Fruit fly (Drosophila melanogaster): ENCODE results near the gene yata.

The yata gene

DNA sequence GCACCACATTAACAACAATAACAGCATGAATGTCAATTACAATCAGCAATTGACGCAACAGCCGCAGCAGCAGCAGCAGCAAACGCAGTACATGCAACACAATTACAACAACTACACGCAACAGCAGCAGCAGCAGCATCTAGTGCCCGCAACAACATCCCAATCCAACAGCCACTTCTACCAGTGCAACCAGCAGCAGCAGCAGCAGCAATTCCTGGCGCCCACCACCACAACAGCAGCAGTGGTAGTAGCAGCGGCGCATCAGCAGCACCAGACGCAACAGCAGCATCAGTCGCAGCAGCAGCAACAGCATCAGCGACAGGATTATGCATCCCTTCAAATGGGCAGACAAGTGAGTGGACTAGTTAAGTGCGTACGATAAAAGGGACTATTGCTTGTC, 18.2 kb downstream of the yata start:
- TF ChIP-seq Dfd (GFP tag; optimal IDR thresholded peaks at IDR 0.05) (peak; percentile 91), sage (GFP tag; optimal IDR thresholded peaks at IDR 0.05) (no peak)

dm6 chr3R:29770930-29771329, 21.9 kb downstream of the yata start:
- TF ChIP-seq usp (GFP tag; optimal IDR thresholded peaks at IDR 0.05), result no peak
- no peak for TF ChIP-seq sv (GFP tag; optimal IDR thresholded peaks at IDR 0.05)
- no peak for TF ChIP-seq foxo (GFP tag; optimal IDR thresholded peaks at IDR 0.05)
- TF ChIP-seq CG9705 (GFP tag; optimal IDR thresholded peaks at IDR 0.05), result no peak
- TF ChIP-seq Hr83 (GFP tag; optimal IDR thresholded peaks at IDR 0.05; ENCODE audit: poor library complexity, severe bottlenecking), result no peak
- no peak for TF ChIP-seq brk (GFP tag; optimal IDR thresholded peaks at IDR 0.05)
- TF ChIP-seq Hr78 (GFP tag; optimal IDR thresholded peaks at IDR 0.05), result no peak
- TF ChIP-seq Dfd (GFP tag; optimal IDR thresholded peaks at IDR 0.05), result no peak
- no peak for TF ChIP-seq Mio (GFP tag; optimal IDR thresholded peaks at IDR 0.05)
- no peak for TF ChIP-seq Myc (optimal IDR thresholded peaks at IDR 0.05)
- no peak for TF ChIP-seq HLH106 (tag; optimal IDR thresholded peaks at IDR 0.05)
- TF ChIP-seq OdsH (GFP tag; optimal IDR thresholded peaks at IDR 0.05), result no peak
- TF ChIP-seq sage (GFP tag; optimal IDR thresholded peaks at IDR 0.05), result no peak
- TF ChIP-seq N (GFP tag; optimal IDR thresholded peaks at IDR 0.05), result no peak

DNA sequence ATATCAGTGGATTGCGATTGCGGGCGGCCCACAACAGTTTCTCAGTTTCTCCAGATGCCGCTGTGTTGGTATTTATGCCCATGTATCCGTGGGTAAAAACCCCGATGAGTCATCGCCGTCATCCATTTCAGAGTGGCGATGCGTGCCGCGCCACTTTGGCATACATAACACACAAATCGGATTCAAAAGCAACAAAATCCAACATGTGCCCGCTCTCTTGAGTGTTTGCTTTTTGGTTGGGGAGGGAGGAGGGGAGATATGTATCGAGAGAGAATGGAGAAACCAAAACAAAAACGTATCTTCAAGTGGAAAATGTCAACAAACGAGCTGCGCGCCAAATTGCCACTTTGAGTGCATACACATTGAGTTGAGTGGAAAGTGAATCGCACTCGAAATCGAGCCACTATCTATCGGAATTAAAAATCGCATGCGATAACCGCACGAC, 22.6 kb downstream of the yata start:
- no peak for TF ChIP-seq ey (GFP tag; optimal IDR thresholded peaks at IDR 0.05)
- no peak for TF ChIP-seq Rel (GFP tag; optimal IDR thresholded peaks at IDR 0.05)
- TF ChIP-seq Rel (tag; optimal IDR thresholded peaks at IDR 0.05), result peak; percentile 82
- peak; percentile 45 for TF ChIP-seq CrebA (GFP tag; optimal IDR thresholded peaks at IDR 0.05; ENCODE audit: borderline replicate concordance)
- no peak for TF ChIP-seq Abd-B (GFP tag; optimal IDR thresholded peaks at IDR 0.05)
- TF ChIP-seq dmrt93B (GFP tag; optimal IDR thresholded peaks at IDR 0.05), result no peak

dm6 chr3R:29772090-29772794, 23.2 kb downstream of the yata start:
- no peak for TF ChIP-seq rgr (GFP tag; optimal IDR thresholded peaks at IDR 0.05)
- TF ChIP-seq CG9705 (GFP tag; optimal IDR thresholded peaks at IDR 0.05), result peak; percentile 47
- no peak for TF ChIP-seq Jra (GFP tag; optimal IDR thresholded peaks at IDR 0.05)
- TF ChIP-seq Rel (GFP tag; optimal IDR thresholded peaks at IDR 0.05), result no peak
- TF ChIP-seq Rel (tag; optimal IDR thresholded peaks at IDR 0.05), result no peak
- TF ChIP-seq ey (GFP tag; optimal IDR thresholded peaks at IDR 0.05), result no peak
- TF ChIP-seq Hr83 (GFP tag; optimal IDR thresholded peaks at IDR 0.05; ENCODE audit: poor library complexity, severe bottlenecking), result peak; percentile 55
- TF ChIP-seq Vsx2 (GFP tag; optimal IDR thresholded peaks at IDR 0.05; ENCODE audit: partially characterized antibody), result peak; percentile 32
- no peak for TF ChIP-seq usp (GFP tag; optimal IDR thresholded peaks at IDR 0.05)
- TF ChIP-seq dl (GFP tag; optimal IDR thresholded peaks at IDR 0.05; ENCODE audit: insufficient read depth in 1 of 2, partially characterized antibody in 2 of 2), result peak; percentile 91 to 92
- peak; percentile 70 for TF ChIP-seq dmrt93B (GFP tag; optimal IDR thresholded peaks at IDR 0.05)
- no peak for TF ChIP-seq N (GFP tag; optimal IDR thresholded peaks at IDR 0.05)
- TF ChIP-seq Dif (GFP tag; optimal IDR thresholded peaks at IDR 0.05; ENCODE audit: partially characterized antibody), result peak; percentile 93
- TF ChIP-seq br (GFP tag; optimal IDR thresholded peaks at IDR 0.05), result peak; percentile 2
- TF ChIP-seq psq (GFP tag; optimal IDR thresholded peaks at IDR 0.05), result peak; percentile 94
- no peak for TF ChIP-seq Abd-B (GFP tag; optimal IDR thresholded peaks at IDR 0.05)
- peak; percentile 63 for TF ChIP-seq HLH106 (tag; optimal IDR thresholded peaks at IDR 0.05)
- peak; percentile 29 for TF ChIP-seq Myc (optimal IDR thresholded peaks at IDR 0.05)
- TF ChIP-seq CrebA (GFP tag; optimal IDR thresholded peaks at IDR 0.05; ENCODE audit: borderline replicate concordance), result no peak
- TF ChIP-seq foxo (GFP tag; optimal IDR thresholded peaks at IDR 0.05), result peak in 1 of 2 experiments; percentile 27
- no peak for TF ChIP-seq sv (GFP tag; optimal IDR thresholded peaks at IDR 0.05)
- TF ChIP-seq OdsH (GFP tag; optimal IDR thresholded peaks at IDR 0.05), result no peak
- peak; percentile 7 for TF ChIP-seq fru (GFP tag; optimal IDR thresholded peaks at IDR 0.05)
- TF ChIP-seq woc (GFP tag; optimal IDR thresholded peaks at IDR 0.05), result peak; percentile 72
- TF ChIP-seq tai (GFP tag; optimal IDR thresholded peaks at IDR 0.05), result peak; percentile 36

- peak; percentile 10 for TF ChIP-seq CrebA (GFP tag; optimal IDR thresholded peaks at IDR 0.05; ENCODE audit: borderline replicate concordance)
- TF ChIP-seq h (GFP tag; optimal IDR thresholded peaks at IDR 0.05), result peak; percentile 83
- TF ChIP-seq Hr83 (GFP tag; optimal IDR thresholded peaks at IDR 0.05; ENCODE audit: poor library complexity, severe bottlenecking), result peak; percentile 63
- TF ChIP-seq br (GFP tag; optimal IDR thresholded peaks at IDR 0.05), result no peak
- TF ChIP-seq foxo (GFP tag; optimal IDR thresholded peaks at IDR 0.05), result peak in 1 of 2 experiments; percentile 10
- peak; percentile 20 for TF ChIP-seq rgr (GFP tag; optimal IDR thresholded peaks at IDR 0.05)
- peak; percentile 3 for TF ChIP-seq Vsx2 (GFP tag; optimal IDR thresholded peaks at IDR 0.05; ENCODE audit: partially characterized antibody)
- TF ChIP-seq N (GFP tag; optimal IDR thresholded peaks at IDR 0.05), result peak; percentile 26
- peak; percentile 34 to 87 for TF ChIP-seq dl (GFP tag; optimal IDR thresholded peaks at IDR 0.05; ENCODE audit: insufficient read depth in 1 of 2, partially characterized antibody in 2 of 2)
- no peak for TF ChIP-seq woc (GFP tag; optimal IDR thresholded peaks at IDR 0.05)
- TF ChIP-seq dsf (GFP tag; optimal IDR thresholded peaks at IDR 0.05; ENCODE audit: borderline replicate concordance), result no peak
- TF ChIP-seq Hnf4 (GFP tag; optimal IDR thresholded peaks at IDR 0.05), result peak; percentile 43
- TF ChIP-seq Dfd (GFP tag; optimal IDR thresholded peaks at IDR 0.05), result no peak
- TF ChIP-seq OdsH (GFP tag; optimal IDR thresholded peaks at IDR 0.05), result peak; percentile 53
- TF ChIP-seq jim (GFP tag; optimal IDR thresholded peaks at IDR 0.05), result peak; percentile 79
- TF ChIP-seq Rel (GFP tag; optimal IDR thresholded peaks at IDR 0.05), result no peak
- TF ChIP-seq Rel (tag; optimal IDR thresholded peaks at IDR 0.05), result peak; percentile 85
- TF ChIP-seq tai (GFP tag; optimal IDR thresholded peaks at IDR 0.05), result no peak
- peak; percentile 64 for TF ChIP-seq psq (GFP tag; optimal IDR thresholded peaks at IDR 0.05)
- peak; percentile 14 for TF ChIP-seq fru (GFP tag; optimal IDR thresholded peaks at IDR 0.05)
- TF ChIP-seq Sp1 (GFP tag; optimal IDR thresholded peaks at IDR 0.05), result peak; percentile 56
- no peak for TF ChIP-seq brk (GFP tag; optimal IDR thresholded peaks at IDR 0.05)
- TF ChIP-seq Dif (GFP tag; optimal IDR thresholded peaks at IDR 0.05; ENCODE audit: partially characterized antibody), result peak; percentile 94
Measured at dm6 chr3R:29772795-29773331, 23.8 kb downstream of the yata start.

Data from whole organism, wandering third instar larva.